Worm (Caenorhabditis elegans): Measurements from ENCODE around the gene lips-8.

DNA sequence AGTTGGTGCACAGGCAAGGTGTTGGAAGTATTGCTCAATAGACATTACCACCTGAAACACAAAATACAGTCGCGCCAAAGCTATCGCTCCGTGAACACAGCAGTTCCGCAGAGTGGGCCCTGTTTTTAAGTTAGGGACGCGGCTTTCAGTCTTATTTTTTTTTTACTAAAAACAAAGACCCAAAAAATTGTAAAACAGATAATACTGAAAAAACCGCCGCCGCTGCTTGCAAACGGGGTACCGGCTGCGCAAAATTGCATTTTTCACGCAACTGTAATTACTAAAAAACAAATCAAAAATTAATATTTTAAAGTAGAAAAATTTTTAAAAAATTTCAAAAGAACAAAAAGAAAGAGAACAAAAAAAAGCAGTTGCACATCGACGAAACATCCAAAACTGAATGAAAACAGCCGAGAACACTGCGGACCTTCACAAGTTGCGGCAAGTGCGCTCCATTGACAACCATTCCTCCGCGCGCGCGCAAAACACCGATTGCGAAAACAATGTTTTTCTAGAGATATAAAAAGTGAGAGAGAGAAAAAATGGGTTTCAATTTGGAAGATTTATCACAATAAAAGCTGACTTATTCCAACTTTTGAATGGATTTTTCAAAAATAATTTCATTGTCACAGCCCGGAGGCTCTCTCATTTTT is 25.4 kb upstream of the lips-8 start, which contains the start of gene F31F6.3:
- TF ChIP-seq tbx-11 (GFP tag; IDR thresholded peaks at IDR 0.05) (no peak), ama-1 (optimal IDR thresholded peaks at IDR 0.05) (no peak), hmbx-1 (tag; optimal IDR thresholded peaks at IDR 0.05) (no peak)
